Fruit fly (Drosophila melanogaster) whole organism, embryonic: ENCODE measurements around the gene CG32599.

Experiments
- BEAF-32 ChIP-seq: fragments of 200-800 bp; sonication (Bioruptor generic); optimal IDR thresholded peaks from 3 replicates; lab custom pipeline; 2017; ENCODE audit warnings: missing biosample characterization, missing genetic modification characterization, mild to moderate bottlenecking, moderate library complexity, missing genetic modification reagents
- Bteb2 ChIP-seq: fragments of 200-800 bp; sonication (Bioruptor generic); optimal IDR thresholded peaks from 2 replicates; lab custom pipeline; 2016; ENCODE audit warnings: missing biosample characterization, missing genetic modification characterization
- C15 ChIP-seq: fragments of 200-800 bp; sonication (Bioruptor generic); IDR thresholded peaks from 3 replicates; pipeline ENCODE4 v1.3.6; 2022; ENCODE audit warnings: missing biosample characterization, missing genetic modification characterization
- CG11504 ChIP-seq: fragments of 200-800 bp; sonication (Bioruptor generic); optimal IDR thresholded peaks from 3 replicates; lab custom pipeline; 2019; ENCODE audit warnings: missing biosample characterization, mild to moderate bottlenecking, missing genetic modification characterization, moderate library complexity
- CG12659 ChIP-seq: fragments of 200-800 bp; sonication (Bioruptor generic); optimal IDR thresholded peaks from 3 replicates; lab custom pipeline; 2017; ENCODE audit warnings: mild to moderate bottlenecking, missing biosample characterization, missing genetic modification reagents, missing genetic modification characterization
- CG13287 ChIP-seq: fragments of 200-800 bp; sonication (Bioruptor generic); IDR thresholded peaks from 2 replicates; pipeline ENCODE4 v1.3.6; 2022; ENCODE audit warnings: missing biosample characterization, missing genetic modification characterization; ENCODE audit not compliant: partially characterized antibody
- CG13296 ChIP-seq: fragments of 200-800 bp; sonication (Bioruptor generic); optimal IDR thresholded peaks from 3 replicates; lab custom pipeline; 2018; ENCODE audit warnings: missing biosample characterization, mild to moderate bottlenecking, missing genetic modification characterization
- CG13775 ChIP-seq: fragments of 200-800 bp; sonication (Bioruptor generic); optimal IDR thresholded peaks from 3 replicates; lab custom pipeline; 2017; ENCODE audit warnings: missing biosample characterization, mild to moderate bottlenecking, missing genetic modification characterization
- CG14050 ChIP-seq: fragments of 200-800 bp; sonication (Bioruptor generic); IDR thresholded peaks from 3 replicates; pipeline ENCODE4 v1.3.6; 2022; ENCODE audit warnings: missing biosample characterization, missing genetic modification characterization
- CG16813 ChIP-seq: fragments of 200-800 bp; sonication (Bioruptor generic); IDR thresholded peaks from 3 replicates; pipeline ENCODE4 v1.3.6; 2022; ENCODE audit warnings: missing biosample characterization, missing genetic modification characterization; ENCODE audit not compliant: partially characterized antibody
- CG2129 ChIP-seq: fragments of 200-800 bp; sonication (Bioruptor generic); IDR thresholded peaks from 2 replicates; pipeline ENCODE4 v1.3.6; 2022; ENCODE audit warnings: missing biosample characterization, missing genetic modification characterization; ENCODE audit not compliant: partially characterized antibody
- CG2875 ChIP-seq: fragments of 200-800 bp; sonication (Bioruptor generic); optimal IDR thresholded peaks from 2 replicates; lab custom pipeline; 2017; ENCODE audit warnings: missing biosample characterization, mild to moderate bottlenecking, missing genetic modification characterization, missing genetic modification reagents
- CG32772 ChIP-seq: fragments of 200-800 bp; sonication (Bioruptor generic); IDR thresholded peaks from 2 replicates; pipeline ENCODE4 v1.3.6; 2022; ENCODE audit warnings: missing biosample characterization, missing genetic modification characterization
- CG33557 ChIP-seq: fragments of 200-800 bp; sonication (Bioruptor generic); optimal IDR thresholded peaks from 2 replicates; lab custom pipeline; 2019; ENCODE audit warnings: missing biosample characterization, mild to moderate bottlenecking, missing genetic modification characterization, moderate library complexity
- CG3847 ChIP-seq: fragments of 200-800 bp; sonication (Bioruptor generic); IDR thresholded peaks from 2 replicates; pipeline ENCODE4 v1.3.6; 2022; ENCODE audit warnings: missing biosample characterization, missing genetic modification characterization
- CG8281 ChIP-seq: fragments of 200-800 bp; sonication (Bioruptor generic); optimal IDR thresholded peaks from 2 replicates; lab custom pipeline; 2018; ENCODE audit warnings: missing biosample characterization, mild to moderate bottlenecking, missing genetic modification characterization, moderate library complexity
- CG9437 ChIP-seq: fragments of 200-800 bp; sonication (Bioruptor generic); optimal IDR thresholded peaks from 2 replicates; lab custom pipeline; 2018; ENCODE audit warnings: missing biosample characterization, mild to moderate bottlenecking, missing genetic modification characterization
- CG9727 ChIP-seq: fragments of 200-800 bp; sonication (Bioruptor generic); optimal IDR thresholded peaks from 3 replicates; lab custom pipeline; 2017; ENCODE audit warnings: missing biosample characterization, mild to moderate bottlenecking, missing genetic modification characterization
- D19A ChIP-seq: fragments of 200-800 bp; optimal IDR thresholded peaks from 3 replicates; lab custom pipeline; 2019; ENCODE audit warnings: missing biosample characterization, mild to moderate bottlenecking, missing genetic modification characterization, moderate library complexity
- Dbx ChIP-seq: fragments of 200-800 bp; sonication (Bioruptor generic); IDR thresholded peaks from 3 replicates; pipeline ENCODE4 v1.3.6; 2022; ENCODE audit warnings: missing biosample characterization, missing genetic modification characterization
- Dll ChIP-seq: fragments of 200-800 bp; sonication (Bioruptor generic); IDR thresholded peaks from 4 replicates; pipeline ENCODE4 v1.3.6; 2022; ENCODE audit warnings: missing biosample characterization, missing genetic modification characterization; ENCODE audit not compliant: partially characterized antibody
- Ets65A ChIP-seq: fragments of 200-800 bp; sonication (Bioruptor generic); peaks from one replicate; lab custom pipeline; 2016; ENCODE audit warnings: missing biosample characterization, missing genetic modification characterization
- Fer1 ChIP-seq: fragments of 200-800 bp; sonication (Bioruptor generic); optimal IDR thresholded peaks from 2 replicates; lab custom pipeline; 2017; ENCODE audit warnings: missing biosample characterization, mild to moderate bottlenecking, missing genetic modification characterization
- HHEX ChIP-seq: fragments of 200-800 bp; sonication (Bioruptor generic); optimal IDR thresholded peaks from 3 replicates; lab custom pipeline; 2017; ENCODE audit warnings: missing biosample characterization, mild to moderate bottlenecking, missing genetic modification characterization, missing genetic modification reagents
- HLH54F ChIP-seq: fragments of 200-800 bp; sonication (Bioruptor generic); optimal IDR thresholded peaks from 3 replicates; lab custom pipeline; 2016; ENCODE audit warnings: missing biosample characterization, missing genetic modification characterization
- Jarid2 ChIP-seq: fragments of 200-800 bp; sonication (Bioruptor generic); optimal IDR thresholded peaks from 3 replicates; lab custom pipeline; 2017; ENCODE audit warnings: mild to moderate bottlenecking, missing biosample characterization, missing genetic modification reagents, missing genetic modification characterization
- Nf-YC ChIP-seq: fragments of 200-800 bp; optimal IDR thresholded peaks from 3 replicates; lab custom pipeline; 2019; ENCODE audit warnings: missing biosample characterization, mild to moderate bottlenecking, missing genetic modification characterization, moderate library complexity
- Oli ChIP-seq: fragments of 200-800 bp; sonication (Bioruptor generic); optimal IDR thresholded peaks from 2 replicates; lab custom pipeline; 2018; ENCODE audit warnings: missing biosample characterization, mild to moderate bottlenecking, missing genetic modification characterization, moderate library complexity
- Opbp ChIP-seq: fragments of 200-800 bp; sonication (Bioruptor generic); IDR thresholded peaks from 3 replicates; pipeline ENCODE4 v1.3.6; 2022; ENCODE audit warnings: missing biosample characterization, missing genetic modification characterization; ENCODE audit not compliant: partially characterized antibody
- Sry-β ChIP-seq: fragments of 200-800 bp; sonication (Bioruptor generic); optimal IDR thresholded peaks from 2 replicates; lab custom pipeline; 2018; ENCODE audit warnings: missing biosample characterization, mild to moderate bottlenecking, missing genetic modification characterization, moderate library complexity
- al ChIP-seq: fragments of 200-800 bp; sonication (Bioruptor generic); IDR thresholded peaks from 2 replicates; pipeline ENCODE4 v1.3.6; 2022; ENCODE audit warnings: missing biosample characterization, missing genetic modification characterization
- ato ChIP-seq: fragments of 200-800 bp; sonication (Bioruptor generic); IDR thresholded peaks from 2 replicates; pipeline ENCODE4 v1.3.6; 2022; ENCODE audit warnings: missing biosample characterization, missing genetic modification characterization; ENCODE audit not compliant: partially characterized antibody
- bowl ChIP-seq: fragments of 200-800 bp; sonication (Bioruptor generic); IDR thresholded peaks from 2 replicates; pipeline ENCODE4 v1.3.6; 2022; ENCODE audit warnings: missing biosample characterization, missing genetic modification characterization
- bsh ChIP-seq, 2 experiments: fragments of 200-800 bp; sonication (Bioruptor generic); optimal IDR thresholded peaks; 2 replicates each; lab custom pipeline; 2017 to 2018; ENCODE audit warnings: mild to moderate bottlenecking in 2 of 2, missing biosample characterization in 2 of 2, missing genetic modification characterization in 2 of 2, moderate library complexity in 1 of 2
- dysf ChIP-seq: fragments of 200-800 bp; sonication (Bioruptor generic); IDR thresholded peaks from 3 replicates; pipeline ENCODE4 v1.3.6; 2022; ENCODE audit warnings: missing biosample characterization, missing genetic modification characterization
- fd102C ChIP-seq: fragments of 200-800 bp; sonication (Bioruptor generic); optimal IDR thresholded peaks from 2 replicates; lab custom pipeline; 2018; ENCODE audit warnings: missing biosample characterization, mild to moderate bottlenecking, missing genetic modification characterization, moderate library complexity
- gcm2 ChIP-seq: fragments of 200-800 bp; sonication (Bioruptor generic); optimal IDR thresholded peaks from 2 replicates; lab custom pipeline; 2016; ENCODE audit warnings: missing biosample characterization, missing genetic modification characterization
- grn ChIP-seq: fragments of 200-800 bp; sonication (Bioruptor generic); optimal IDR thresholded peaks from 3 replicates; lab custom pipeline; 2017; ENCODE audit warnings: missing biosample characterization, missing genetic modification characterization
- maf-S ChIP-seq: fragments of 200-800 bp; sonication (Bioruptor generic); optimal IDR thresholded peaks from 2 replicates; lab custom pipeline; 2016; ENCODE audit warnings: missing biosample characterization, missing genetic modification characterization
- mld ChIP-seq: fragments of 200-800 bp; sonication (Bioruptor generic); IDR thresholded peaks from 3 replicates; pipeline ENCODE4 v1.3.6; 2022; ENCODE audit warnings: missing biosample characterization, missing genetic modification characterization; ENCODE audit not compliant: partially characterized antibody
- odd ChIP-seq: fragments of 200-800 bp; sonication (Bioruptor generic); optimal IDR thresholded peaks from 2 replicates; lab custom pipeline; 2017; ENCODE audit warnings: missing biosample characterization, mild to moderate bottlenecking, missing genetic modification characterization
- pb ChIP-seq: fragments of 200-800 bp; sonication (Bioruptor generic); optimal IDR thresholded peaks from 3 replicates; lab custom pipeline; 2016; ENCODE audit warnings: missing biosample characterization, missing genetic modification characterization
- prd ChIP-seq, 3 experiments: fragments of >200 bp in 2 of 3; fragments of 200-800 bp in 1 of 3; sonication (Bioruptor generic) in 1 of 3; optimal IDR thresholded peaks in 2 of 3; IDR thresholded peaks in 1 of 3; 2 replicates in 2 of 3; 3 replicates in 1 of 3; pipeline versions ENCODE4 v1.3.6 to Lab custom; 2017 to 2022; ENCODE audit warnings: missing biosample characterization in 1 of 3, missing genetic modification characterization in 1 of 3
- pum ChIP-seq: fragments of 200-800 bp; sonication (Bioruptor generic); optimal IDR thresholded peaks from 2 replicates; lab custom pipeline; 2016; ENCODE audit warnings: missing biosample characterization, missing genetic modification characterization
- rib ChIP-seq: fragments of 200-800 bp; sonication (Bioruptor generic); IDR thresholded peaks from 2 replicates; pipeline ENCODE4 v1.3.6; 2022; ENCODE audit warnings: missing biosample characterization, missing genetic modification characterization
- scrt ChIP-seq: fragments of 200-800 bp; sonication (Bioruptor generic); optimal IDR thresholded peaks from 2 replicates; lab custom pipeline; 2018; ENCODE audit warnings: missing biosample characterization, mild to moderate bottlenecking, missing genetic modification characterization, moderate library complexity
- sd ChIP-seq: fragments of 200-800 bp; sonication (Bioruptor generic); optimal IDR thresholded peaks from 3 replicates; lab custom pipeline; 2018; ENCODE audit warnings: missing biosample characterization, mild to moderate bottlenecking, missing genetic modification characterization, moderate library complexity
- sisA ChIP-seq: fragments of 200-800 bp; sonication (Bioruptor generic); IDR thresholded peaks from 2 replicates; pipeline ENCODE4 v1.3.6; 2022; ENCODE audit warnings: missing biosample characterization, missing genetic modification characterization
- unpg ChIP-seq: fragments of 200-800 bp; sonication (Bioruptor generic); optimal IDR thresholded peaks from 3 replicates; lab custom pipeline; 2018; ENCODE audit warnings: missing biosample characterization, mild to moderate bottlenecking, missing genetic modification characterization, moderate library complexity

Gene CG32599

DNA sequence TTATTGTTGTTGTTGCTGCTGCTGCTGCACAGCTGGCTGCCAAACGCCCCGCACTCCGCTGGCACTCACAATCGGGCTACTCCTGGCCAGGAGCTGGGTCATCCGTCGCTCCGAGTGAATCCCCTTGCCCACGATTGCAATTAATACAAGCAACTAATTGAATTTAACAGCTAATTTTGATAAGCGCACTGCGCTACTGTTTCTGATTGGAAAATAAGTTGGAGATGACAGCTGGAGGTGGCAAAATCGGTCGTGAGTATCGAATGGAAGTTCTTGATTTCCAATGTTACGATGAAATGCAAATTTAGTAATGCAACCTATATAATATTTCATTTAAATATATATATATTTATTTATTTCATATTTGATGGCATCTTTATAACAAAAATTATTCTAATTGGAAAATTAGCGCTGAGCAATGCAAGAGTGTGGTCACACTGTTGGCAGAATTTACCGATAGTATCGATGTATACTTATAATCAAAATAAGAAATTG lies 9.6 kb upstream of the CG32599 start, which contains the start of gene CG42271 (continued):
- peak; percentile 82 for TF ChIP-seq BEAF-32 (GFP tag; lab: Kevin White, UChicago)
- peak; percentile 87 for TF ChIP-seq mld (GFP tag; lab: Robert Waterston, UW)
- no peak for TF ChIP-seq pum (GFP tag; lab: Kevin White, UChicago)
- no peak for TF ChIP-seq C15 (GFP tag; lab: Robert Waterston, UW)
- no peak for TF ChIP-seq D19A (tag; lab: Kevin White, UChicago)
- TF ChIP-seq CG14050 (GFP tag; lab: Robert Waterston, UW): no peak
- TF ChIP-seq dysf: peak; percentile 31; the same call in 1 of the 3 replicates
- peak; percentile 58 for TF ChIP-seq Ets65A (GFP tag; lab: Kevin White, UChicago)
- no peak for TF ChIP-seq maf-S (GFP tag; lab: Kevin White, UChicago)
- TF ChIP-seq prd (optimal IDR thresholded peaks at IDR 0.05; lab: Kevin White, UChicago): no peak
- peak; percentile 65; the same call in 2 of the 3 replicates for TF ChIP-seq prd (GFP tag; IDR thresholded peaks at IDR 0.05; lab: Robert Waterston, UW)
- TF ChIP-seq gcm2 (GFP tag; lab: Kevin White, UChicago): no peak
- TF ChIP-seq CG12659: peak; percentile 79
- peak; percentile 62 for TF ChIP-seq CG2129
- TF ChIP-seq grn (GFP tag; lab: Kevin White, UChicago): no peak
- TF ChIP-seq sisA (GFP tag; lab: Robert Waterston, UW): no peak
- peak; percentile 61 for TF ChIP-seq Nf-YC (tag; lab: Kevin White, UChicago)
- TF ChIP-seq CG32772 (GFP tag; lab: Robert Waterston, UW): no peak
- no peak for TF ChIP-seq CG8281 (tag; lab: Kevin White, UChicago)
- peak; percentile 95 for TF ChIP-seq CG16813 (GFP tag; lab: Robert Waterston, UW)
- peak; percentile 25 for TF ChIP-seq CG33557 (GFP tag; lab: Kevin White, UChicago)
- TF ChIP-seq ato (GFP tag; lab: Robert Waterston, UW): peak; percentile 74
- no peak for TF ChIP-seq CG2875 (GFP tag; lab: Kevin White, UChicago)
- peak; percentile 46 for TF ChIP-seq Fer1 (GFP tag; lab: Kevin White, UChicago)
- peak in 1 of 2 experiments; percentile 36 for TF ChIP-seq bsh (GFP tag; optimal IDR thresholded peaks at IDR 0.05; lab: Kevin White, UChicago)
- 0 out of 2 replicates have a peak, but pooled peaks have one; percentile 30 for TF ChIP-seq al (GFP tag; lab: Robert Waterston, UW)
- peak; percentile 44; the same call in 1 of the 3 replicates for TF ChIP-seq Dbx
- peak; percentile 48 for TF ChIP-seq CG3847 (GFP tag; lab: Robert Waterston, UW)
- peak; percentile 64 for TF ChIP-seq CG9727 (GFP tag; lab: Kevin White, UChicago)
- TF ChIP-seq Bteb2: no peak
- TF ChIP-seq scrt (GFP tag; lab: Kevin White, UChicago): no peak
- no peak for TF ChIP-seq Jarid2
- peak; percentile 55 for TF ChIP-seq Sry-β
- TF ChIP-seq sd: no peak
- TF ChIP-seq pb (GFP tag; lab: Kevin White, UChicago): no peak
- TF ChIP-seq unpg: no peak
- no peak for TF ChIP-seq rib (GFP tag; lab: Robert Waterston, UW)
- TF ChIP-seq CG11504 (tag; lab: Kevin White, UChicago): no peak
- TF ChIP-seq CG13296 (GFP tag; lab: Kevin White, UChicago): no peak
- TF ChIP-seq Oli (tag; lab: Kevin White, UChicago): peak; percentile 7
- TF ChIP-seq bowl (GFP tag; lab: Robert Waterston, UW): no peak
- no peak for TF ChIP-seq HLH54F (GFP tag; lab: Kevin White, UChicago)
- TF ChIP-seq Dll: peak; percentile 97
- TF ChIP-seq HHEX (GFP tag; lab: Kevin White, UChicago): peak; percentile 8
- peak; percentile 85 for TF ChIP-seq Opbp (GFP tag; lab: Robert Waterston, UW)
- peak; percentile 7 for TF ChIP-seq odd (GFP tag; lab: Kevin White, UChicago)
- no peak for TF ChIP-seq fd102C (GFP tag; lab: Kevin White, UChicago)
- TF ChIP-seq CG13287 (GFP tag; lab: Robert Waterston, UW): peak; percentile 97
- TF ChIP-seq CG9437 (GFP tag; lab: Kevin White, UChicago): peak; percentile 38
- peak; percentile 69 for TF ChIP-seq CG13775 (GFP tag; lab: Kevin White, UChicago)
